Fruit fly (Drosophila melanogaster): Measurements from ENCODE around the gene CG8043.

The CG8043 gene

DNA sequence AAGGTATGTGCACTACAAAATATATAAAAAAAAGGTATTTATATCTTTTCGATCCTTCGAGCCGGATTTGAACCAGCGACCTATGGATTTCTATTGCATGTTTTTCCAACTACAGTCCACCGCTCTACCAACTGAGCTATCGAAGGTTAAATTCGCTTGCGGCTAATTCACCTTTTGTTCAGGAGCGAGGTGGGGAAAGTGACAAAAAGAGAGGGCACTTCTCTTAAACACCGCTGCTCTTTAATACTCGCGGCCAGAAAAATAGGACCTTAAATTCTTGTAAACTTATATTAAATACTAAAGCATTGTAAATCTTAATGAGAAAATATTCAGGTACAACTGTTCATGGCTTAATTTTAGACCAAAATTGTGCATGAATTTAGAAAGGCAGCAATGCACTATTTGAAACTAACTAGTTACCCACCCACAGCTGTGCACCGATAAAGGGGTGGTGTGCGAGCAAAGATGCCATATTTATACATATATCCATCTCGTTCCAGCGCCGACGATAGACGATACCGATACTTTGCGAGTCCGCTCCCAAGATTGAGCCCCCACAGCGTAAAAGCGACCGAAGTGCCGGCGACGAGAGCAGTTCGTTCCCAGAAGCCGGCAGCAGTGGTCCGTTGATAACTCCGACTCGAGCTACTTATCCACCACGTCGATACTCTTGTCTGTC is 7.5 kb upstream of the CG8043 start (continued):
- TF ChIP-seq Scr (GFP tag; IDR thresholded peaks at IDR 0.05; ENCODE audit: partially characterized antibody) (peak; percentile 61), BtbVII (GFP tag; optimal IDR thresholded peaks at IDR 0.05) (peak; percentile 98), CG2678 (tag; optimal IDR thresholded peaks at IDR 0.05) (peak; percentile 98), MESR4 (GFP tag; optimal IDR thresholded peaks at IDR 0.05) (peak; percentile 81), CG13296 (GFP tag; optimal IDR thresholded peaks at IDR 0.05) (peak; percentile 98), sc (optimal IDR thresholded peaks at IDR 0.05) (no peak), sc (GFP tag; optimal IDR thresholded peaks at IDR 0.05) (peak; percentile 97), B-H1 (GFP tag; IDR thresholded peaks at IDR 0.05) (peak; percentile 95), cad (GFP tag; optimal IDR thresholded peaks at IDR 0.05) (no peak), bigmax (GFP tag; optimal IDR thresholded peaks at IDR 0.05) (peak; percentile 85), gem (tag; optimal IDR thresholded peaks at IDR 0.05) (peak; percentile 99), ato (GFP tag; IDR thresholded peaks at IDR 0.05; ENCODE audit: partially characterized antibody) (peak; percentile 80), ara (GFP tag; IDR thresholded peaks at IDR 0.05) (peak; percentile 98), CG13287 (GFP tag; IDR thresholded peaks at IDR 0.05; ENCODE audit: partially characterized antibody) (peak; percentile 75), onecut (GFP tag; IDR thresholded peaks at IDR 0.05) (peak; percentile 95), dati (GFP tag; IDR thresholded peaks at IDR 0.05) (peak; percentile 94), HHEX (GFP tag; optimal IDR thresholded peaks at IDR 0.05) (peak; percentile 99), CG16815 (GFP tag; optimal IDR thresholded peaks at IDR 0.05) (peak; percentile 96), pho (GFP tag; optimal IDR thresholded peaks at IDR 0.05) (peak; percentile 97), CG31441 (GFP tag; IDR thresholded peaks at IDR 0.05) (peak; percentile 98), D (optimal IDR thresholded peaks at IDR 0.05) (no peak), D (GFP tag; optimal IDR thresholded peaks at IDR 0.05) (peak; percentile 97), luna (GFP tag; optimal IDR thresholded peaks at IDR 0.05) (peak; percentile 89), croc (GFP tag; conservative IDR thresholded peaks at IDR 0.05) (peak; percentile 90), TFAM (GFP tag; optimal IDR thresholded peaks at IDR 0.05) (peak; percentile 87), CG6791 (GFP tag; IDR thresholded peaks at IDR 0.05; ENCODE audit: partially characterized antibody) (peak; percentile 92), Optix (GFP tag; IDR thresholded peaks at IDR 0.05) (peak; percentile 95), Camta (GFP tag; optimal IDR thresholded peaks at IDR 0.05) (peak; percentile 96), pum (GFP tag; optimal IDR thresholded peaks at IDR 0.05) (peak; percentile 97), CG11696 (GFP tag; IDR thresholded peaks at IDR 0.05) (peak; percentile 100), trh (GFP tag; optimal IDR thresholded peaks at IDR 0.05) (peak; percentile 95), Blimp-1 (GFP tag; optimal IDR thresholded peaks at IDR 0.05) (peak; percentile 97), CG14050 (GFP tag; IDR thresholded peaks at IDR 0.05) (peak; percentile 97), CG14667 (GFP tag; IDR thresholded peaks at IDR 0.05) (peak; percentile 90), CG18476 (GFP tag; optimal IDR thresholded peaks at IDR 0.05) (peak; percentile 98), scrt (GFP tag; optimal IDR thresholded peaks at IDR 0.05) (peak; percentile 97), fd3F (GFP tag; optimal IDR thresholded peaks at IDR 0.05) (peak; percentile 92), Atf-2 (GFP tag; optimal IDR thresholded peaks at IDR 0.05) (peak; percentile 95), CG7745 (tag; optimal IDR thresholded peaks at IDR 0.05) (peak; percentile 78), CG17568 (GFP tag; optimal IDR thresholded peaks at IDR 0.05) (peak; percentile 98), CG42726 (GFP tag; IDR thresholded peaks at IDR 0.05; ENCODE audit: partially characterized antibody) (peak; percentile 84; the same call in 1 of the 2 replicates), Kr (GFP tag; optimal IDR thresholded peaks at IDR 0.05) (peak; percentile 99), CG13775 (GFP tag; optimal IDR thresholded peaks at IDR 0.05) (peak; percentile 98), CG18262 (tag; optimal IDR thresholded peaks at IDR 0.05) (peak; percentile 99), ssp (GFP tag; IDR thresholded peaks at IDR 0.05) (peak; percentile 85), ERR (GFP tag; optimal IDR thresholded peaks at IDR 0.05) (peak; percentile 96), so (GFP tag; IDR thresholded peaks at IDR 0.05) (peak; percentile 97), CG1647 (GFP tag; optimal IDR thresholded peaks at IDR 0.05) (peak; percentile 97), odd (GFP tag; optimal IDR thresholded peaks at IDR 0.05) (peak; percentile 98), CG11723 (GFP tag; optimal IDR thresholded peaks at IDR 0.05) (peak; percentile 95)
